Worm (Caenorhabditis elegans): ENCODE data around the gene npp-8.

- TF ChIP-seq sem-2 (GFP tag; optimal IDR thresholded peaks at IDR 0.05) (no peak), mep-1 (tag; optimal IDR thresholded peaks at IDR 0.05) (no peak), nhr-12 (tag; optimal IDR thresholded peaks at IDR 0.05) (no peak), lsy-2 (tag; optimal IDR thresholded peaks at IDR 0.05) (no peak), unc-39 (tag; optimal IDR thresholded peaks at IDR 0.05) (no peak), mab-5 (tag; optimal IDR thresholded peaks at IDR 0.05) (no peak)
Observed at ce11 chrIV:1601357-1601756, 5.7 kb upstream of the npp-8 start, which contains the start of gene set-23.
